Worm (Caenorhabditis elegans): Measurements from ENCODE around the gene H32C10.1.
A peak's percentile ranks its signal among the peaks of the same experiment; 100 is the strongest.

The H32C10.1 gene

ce11 chrIV:5926643-5927042, 7.5 kb upstream of the H32C10.1 start:
- peak; percentile 8 for TF ChIP-seq nhr-28 (tag; optimal IDR thresholded peaks at IDR 0.05)
- no peak for TF ChIP-seq hlh-11 (tag; optimal IDR thresholded peaks at IDR 0.05)
- TF ChIP-seq ztf-11 (tag; optimal IDR thresholded peaks at IDR 0.05): no peak
- peak; percentile 85 for TF ChIP-seq aha-1 (tag)
- peak; percentile 44 for TF ChIP-seq mxl-3 (GFP tag; optimal IDR thresholded peaks at IDR 0.05)

- TF ChIP-seq T26A8.4 (GFP tag; IDR thresholded peaks at IDR 0.05) (no peak), set-16 (GFP tag; IDR thresholded peaks at IDR 0.05) (no peak), zip-2 (tag; optimal IDR thresholded peaks at IDR 0.05) (no peak), gei-8 (GFP tag; optimal IDR thresholded peaks at IDR 0.05) (no peak), arid-1 (GFP tag; conservative IDR thresholded peaks at IDR 0.05) (no peak), hmg-1.1 (GFP tag; IDR thresholded peaks at IDR 0.05) (no peak), ces-1 (GFP tag; optimal IDR thresholded peaks at IDR 0.05) (peak; percentile 51), unc-62 (GFP tag; optimal IDR thresholded peaks at IDR 0.05 in 1 of 2) (peak in 1 of 2 experiments; percentile 54), unc-62 (tag; optimal IDR thresholded peaks at IDR 0.05) (no peak)
Observed at ce11 chrIV:5927805-5928204, 6.3 kb upstream of the H32C10.1 start.

ce11 chrIV:5928957-5929356, 5.2 kb upstream of the H32C10.1 start:
- TF ChIP-seq egl-43 (GFP tag; IDR thresholded peaks at IDR 0.05): no peak
- peak in 1 of 2 experiments; percentile 1 for TF ChIP-seq unc-62 (GFP tag; optimal IDR thresholded peaks at IDR 0.05 in 1 of 2)
- TF ChIP-seq unc-62 (tag; optimal IDR thresholded peaks at IDR 0.05): no peak
- TF ChIP-seq nhr-77 (tag; optimal IDR thresholded peaks at IDR 0.05): no peak

- TF ChIP-seq mdt-29 (GFP tag; IDR thresholded peaks at IDR 0.05) (no peak), F26F4.8 (GFP tag; conservative IDR thresholded peaks at IDR 0.05) (no peak), nhr-76 (tag; optimal IDR thresholded peaks at IDR 0.05) (no peak), snpc-1.2 (GFP tag; IDR thresholded peaks at IDR 0.05) (no peak), mxl-2 (GFP tag; conservative IDR thresholded peaks at IDR 0.05) (no peak), Y5F2A.4 (GFP tag; optimal IDR thresholded peaks at IDR 0.05) (no peak)
Observed at ce11 chrIV:5930345-5930744, 3.8 kb upstream of the H32C10.1 start, which contains the start of gene lin-33. TSS of gene lin-33 (plus strand) at chrIV:5930645.

ce11 chrIV:5937106-5937505, 3.0 kb downstream of the H32C10.1 start:
- TF ChIP-seq F37D6.2 (tag; optimal IDR thresholded peaks at IDR 0.05): no peak
- no peak for TF ChIP-seq lir-3 (tag; optimal IDR thresholded peaks at IDR 0.05)
- peak; percentile 93 for TF ChIP-seq aha-1 (tag)
- peak; percentile 3 for TF ChIP-seq ama-1 (optimal IDR thresholded peaks at IDR 0.05)

ce11 chrIV:5939122-5939521, 5.0 kb downstream of the H32C10.1 start, which contains the start of gene mcu-1:
TSS of gene mcu-1 (minus strand) at chrIV:5939230.
- peak; percentile 53 for TF ChIP-seq dve-1 (tag; optimal IDR thresholded peaks at IDR 0.05; ENCODE audit: insufficient read depth)
- TF ChIP-seq ztf-11 (tag; optimal IDR thresholded peaks at IDR 0.05): no peak
- no peak for TF ChIP-seq daf-8 (GFP tag; IDR thresholded peaks at IDR 0.05)
- TF ChIP-seq mep-1 (tag; optimal IDR thresholded peaks at IDR 0.05): peak; percentile 17
- TF ChIP-seq tra-1 (GFP tag; IDR thresholded peaks at IDR 0.05): 0 out of 2 replicates have a peak, but pooled peaks have one; percentile 9
- peak; percentile 69 for TF ChIP-seq nhr-77 (tag; optimal IDR thresholded peaks at IDR 0.05)
- no peak for TF ChIP-seq gei-8 (GFP tag; optimal IDR thresholded peaks at IDR 0.05)
- peak; percentile 56 for TF ChIP-seq hlh-11 (tag; optimal IDR thresholded peaks at IDR 0.05)
- no peak for TF ChIP-seq ceh-32 (tag; optimal IDR thresholded peaks at IDR 0.05; ENCODE audit: poor library complexity)
- peak; percentile 45 for TF ChIP-seq mes-2 (tag; optimal IDR thresholded peaks at IDR 0.05; ENCODE audit: poor library complexity, severe bottlenecking)
- no peak for TF ChIP-seq ceh-62 (tag; optimal IDR thresholded peaks at IDR 0.05)
- TF ChIP-seq nhr-25 (tag; optimal IDR thresholded peaks at IDR 0.05; ENCODE audit: borderline replicate concordance, insufficient read depth): no peak
- peak; percentile 19 for TF ChIP-seq nhr-48 (tag; optimal IDR thresholded peaks at IDR 0.05)
- no peak for TF ChIP-seq lin-29 (GFP tag; IDR thresholded peaks at IDR 0.05)
- peak in 1 of 2 experiments; percentile 11 for TF ChIP-seq lsy-2 (tag; optimal IDR thresholded peaks at IDR 0.05)
- 0 out of 2 replicates have a peak, but pooled peaks have one; percentile 18 for TF ChIP-seq dmd-6 (GFP tag; IDR thresholded peaks at IDR 0.05)
- TF ChIP-seq nhr-28 (tag; optimal IDR thresholded peaks at IDR 0.05): peak; percentile 90
- peak; percentile 83 for TF ChIP-seq aha-1 (tag)
- TF ChIP-seq mxl-3 (GFP tag; optimal IDR thresholded peaks at IDR 0.05): peak; percentile 78
